Worm (Caenorhabditis elegans) whole organism, early embryonic: ENCODE data around the gene nhr-25.

Experiments
- B0310.2 ChIP-seq: sonication (generic microtip); optimal IDR thresholded peaks from 2 replicates; lab custom pipeline; 2016; ENCODE audit warnings: mild to moderate bottlenecking, missing genetic modification characterization, missing compliant biosample characterization
- F13C5.2 ChIP-seq: sonication (generic microtip); optimal IDR thresholded peaks from 2 replicates; lab custom pipeline; 2017; ENCODE audit warnings: mild to moderate bottlenecking, missing genetic modification characterization, inconsistent platforms, missing compliant biosample characterization
- aly-1 ChIP-seq: sonication (generic microtip); optimal IDR thresholded peaks from 2 replicates; lab custom pipeline; 2016; ENCODE audit warnings: missing genetic modification characterization, missing compliant biosample characterization
- ama-1 ChIP-seq: fragments of 150-350 bp; optimal IDR thresholded peaks from 2 replicates; lab custom pipeline; 2014
- ceh-13 ChIP-seq: fragments of 200-800 bp; sonication (Bioruptor generic); optimal IDR thresholded peaks from 2 replicates; lab custom pipeline; 2018; ENCODE audit warnings: mild to moderate bottlenecking, missing genetic modification characterization, missing compliant biosample characterization
- ceh-36 ChIP-seq: sonication (generic microtip); optimal IDR thresholded peaks from 2 replicates; lab custom pipeline; 2016; ENCODE audit warnings: missing genetic modification characterization, inconsistent platforms, missing compliant biosample characterization
- ets-7 ChIP-seq: sonication (generic microtip); optimal IDR thresholded peaks from 2 replicates; lab custom pipeline; 2016; ENCODE audit warnings: missing genotype, missing genetic modification characterization, missing compliant biosample characterization
- flt-1 ChIP-seq: fragments of 200-800 bp; sonication (Bioruptor generic); IDR thresholded peaks from 2 replicates; pipeline ENCODE4 v1.3.6; 2022; ENCODE audit warnings: missing genetic modification characterization, missing compliant biosample characterization
- hmbx-1 ChIP-seq: sonication (generic microtip); optimal IDR thresholded peaks from 2 replicates; lab custom pipeline; 2016; ENCODE audit warnings: mild to moderate bottlenecking, missing genetic modification characterization, missing compliant biosample characterization
- hmg-4 ChIP-seq: fragments of 200-800 bp; sonication (Bioruptor generic); optimal IDR thresholded peaks from 2 replicates; lab custom pipeline; 2018; ENCODE audit warnings: mild to moderate bottlenecking, missing genetic modification characterization, missing compliant biosample characterization
- hnd-1 ChIP-seq: sonication (generic microtip); optimal IDR thresholded peaks from 2 replicates; lab custom pipeline; 2016; ENCODE audit warnings: missing genetic modification characterization, missing compliant biosample characterization
- pes-1 ChIP-seq: fragments of 200-800 bp; sonication (Bioruptor generic); IDR thresholded peaks from 2 replicates; pipeline ENCODE4 v1.3.6; 2022; ENCODE audit warnings: missing genetic modification reagents, missing genetic modification characterization, missing compliant biosample characterization
- scrt-1 ChIP-seq: fragments of 200-800 bp; sonication (Bioruptor generic); IDR thresholded peaks from 2 replicates; pipeline ENCODE4 v1.3.6; 2022; ENCODE audit warnings: missing genetic modification characterization, missing compliant biosample characterization
- sea-1 ChIP-seq: fragments of 200-800 bp; sonication (Bioruptor generic); conservative IDR thresholded peaks from 2 replicates; pipeline ENCODE4 v1.3.6; 2022; ENCODE audit warnings: missing genetic modification characterization, missing compliant biosample characterization
- tbx-11 ChIP-seq: fragments of 200-800 bp; sonication (Bioruptor generic); IDR thresholded peaks from 2 replicates; pipeline ENCODE4 v1.3.6; 2022; ENCODE audit warnings: missing genetic modification characterization, missing compliant biosample characterization
- tbx-37 ChIP-seq: fragments of 200-800 bp; sonication (Bioruptor generic); conservative IDR thresholded peaks from 2 replicates; pipeline ENCODE4 v1.3.6; 2022; ENCODE audit warnings: missing genetic modification reagents, missing genetic modification characterization, missing compliant biosample characterization
- tra-4 ChIP-seq: sonication (generic microtip); optimal IDR thresholded peaks from 2 replicates; lab custom pipeline; 2017; ENCODE audit warnings: missing genetic modification characterization, missing compliant biosample characterization

The nhr-25 gene

DNA sequence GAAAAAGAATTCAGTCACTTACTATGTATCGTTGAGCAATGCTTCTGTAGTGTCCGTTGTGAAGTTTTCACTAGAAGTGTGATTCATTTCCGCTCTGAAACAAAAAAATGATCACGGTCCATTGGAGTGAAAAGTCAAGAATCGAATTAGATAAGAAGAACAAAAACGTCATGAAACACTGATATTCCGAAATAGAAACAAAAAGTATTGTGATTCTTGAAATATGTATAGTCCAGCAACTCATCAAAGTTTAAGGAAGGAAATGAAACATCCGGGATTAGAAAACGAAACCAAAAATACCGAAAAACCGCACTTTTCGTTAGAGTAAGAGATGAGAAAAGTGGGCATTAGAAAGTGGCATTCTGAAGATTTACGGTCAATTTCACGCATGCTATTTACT, 24.3 kb downstream of the nhr-25 start, which contains the start of gene npr-10:
Gene npr-10, minus strand, starts transcription at position 101 of the 400 bp plus-strand sequence.
- no peak for TF ChIP-seq hmg-4 (GFP tag; lab: Kevin White, UChicago)
- no peak for TF ChIP-seq tbx-37 (GFP tag; lab: Robert Waterston, UW)
- TF ChIP-seq sea-1: no peak
- TF ChIP-seq pes-1 (GFP tag; lab: Robert Waterston, UW): no peak
- no peak for TF ChIP-seq ama-1 (lab: Kevin White, UChicago)
- no peak for TF ChIP-seq B0310.2
- no peak for TF ChIP-seq ceh-36 (tag; lab: Kevin White, UChicago)
- TF ChIP-seq ceh-13 (GFP tag; lab: Kevin White, UChicago): no peak
- no peak for TF ChIP-seq aly-1 (tag; lab: Kevin White, UChicago)

DNA sequence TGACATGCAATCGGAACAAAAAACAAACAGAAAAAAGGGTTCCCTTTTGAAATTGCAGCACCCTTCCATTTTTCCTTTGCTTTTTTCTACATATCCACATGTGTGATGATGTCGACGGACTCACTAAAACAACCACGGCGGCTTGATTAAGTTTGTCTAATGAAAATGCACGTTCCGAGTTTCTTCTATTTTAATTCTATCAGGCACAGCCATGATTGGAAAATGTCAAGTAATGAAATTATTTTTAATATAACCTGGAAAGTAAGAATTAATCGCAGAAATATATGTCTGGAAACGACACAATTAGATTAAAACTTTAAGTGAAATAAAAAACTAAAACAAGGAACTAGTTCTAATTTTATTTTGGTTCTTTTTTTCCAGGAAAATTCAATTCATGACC, 25.6 kb downstream of the nhr-25 start:
- TF ChIP-seq hmbx-1 (tag; lab: Kevin White, UChicago) (no peak), sea-1 (no peak), aly-1 (tag; lab: Kevin White, UChicago) (no peak), hnd-1 (tag; lab: Kevin White, UChicago) (no peak), B0310.2 (no peak), ceh-36 (tag; lab: Kevin White, UChicago) (no peak), tbx-37 (GFP tag; lab: Robert Waterston, UW) (no peak), pes-1 (GFP tag; lab: Robert Waterston, UW) (no peak), ets-7 (no peak), ama-1 (lab: Kevin White, UChicago) (no peak), hmg-4 (GFP tag; lab: Kevin White, UChicago) (no peak), ceh-13 (GFP tag; lab: Kevin White, UChicago) (no peak), tra-4 (tag; lab: Kevin White, UChicago) (no peak), tbx-11 (GFP tag; lab: Robert Waterston, UW) (no peak), F13C5.2 (no peak), scrt-1 (GFP tag; lab: Robert Waterston, UW) (no peak), flt-1 (GFP tag; lab: Robert Waterston, UW) (no peak)

- TF ChIP-seq ama-1 (lab: Kevin White, UChicago) (no peak), aly-1 (tag; lab: Kevin White, UChicago) (no peak), flt-1 (GFP tag; lab: Robert Waterston, UW) (no peak), hnd-1 (tag; lab: Kevin White, UChicago) (no peak), hmbx-1 (tag; lab: Kevin White, UChicago) (no peak), tbx-11 (GFP tag; lab: Robert Waterston, UW) (no peak), tra-4 (tag; lab: Kevin White, UChicago) (no peak), B0310.2 (no peak), ceh-13 (GFP tag; lab: Kevin White, UChicago) (no peak), pes-1 (GFP tag; lab: Robert Waterston, UW) (no peak), F13C5.2 (no peak), ets-7 (no peak), hmg-4 (GFP tag; lab: Kevin White, UChicago) (no peak), sea-1 (no peak), tbx-37 (GFP tag; lab: Robert Waterston, UW) (no peak), ceh-36 (tag; lab: Kevin White, UChicago) (no peak), scrt-1 (GFP tag; lab: Robert Waterston, UW) (no peak)
Observed at ce11 chrX:13034333-13034732, 26.0 kb downstream of the nhr-25 start.

- no peak for TF ChIP-seq pes-1 (GFP tag; lab: Robert Waterston, UW)
Observed at ce11 chrX:13038791-13039190, 30.5 kb downstream of the nhr-25 start.

DNA sequence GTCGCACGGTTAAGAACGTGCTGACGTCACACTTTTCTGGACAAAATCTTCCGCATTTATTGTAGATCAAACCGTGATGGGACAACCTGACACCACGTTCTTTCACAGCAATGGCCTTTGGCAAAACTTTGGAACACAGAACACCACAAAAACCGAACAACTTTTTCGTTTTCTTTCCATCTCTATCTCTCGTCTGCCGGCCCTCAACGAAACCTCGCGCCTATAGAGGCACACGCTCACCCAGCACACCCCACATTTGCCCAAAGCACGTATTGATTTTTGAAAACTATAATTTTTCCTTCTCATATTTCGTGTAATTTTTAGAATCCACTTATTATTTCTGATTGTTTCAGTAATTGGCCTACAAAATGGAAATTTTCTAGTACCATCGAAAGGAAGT, 33.5 kb downstream of the nhr-25 start:
- TF ChIP-seq aly-1 (tag; lab: Kevin White, UChicago): no peak
- TF ChIP-seq hmbx-1 (tag; lab: Kevin White, UChicago): no peak
- no peak for TF ChIP-seq ets-7
- no peak for TF ChIP-seq ama-1 (lab: Kevin White, UChicago)
- no peak for TF ChIP-seq hnd-1 (tag; lab: Kevin White, UChicago)
- TF ChIP-seq sea-1: no peak
- no peak for TF ChIP-seq ceh-36 (tag; lab: Kevin White, UChicago)
- no peak for TF ChIP-seq tbx-11 (GFP tag; lab: Robert Waterston, UW)
- no peak for TF ChIP-seq tbx-37 (GFP tag; lab: Robert Waterston, UW)
- no peak for TF ChIP-seq F13C5.2

- TF ChIP-seq B0310.2 (peak; percentile 84), ets-7 (peak; percentile 91), scrt-1 (GFP tag; lab: Robert Waterston, UW) (peak; percentile 95), ceh-13 (GFP tag; lab: Kevin White, UChicago) (peak; percentile 81), hmg-4 (GFP tag; lab: Kevin White, UChicago) (peak; percentile 96), hnd-1 (tag; lab: Kevin White, UChicago) (peak; percentile 85), sea-1 (peak; percentile 94), pes-1 (GFP tag; lab: Robert Waterston, UW) (peak; percentile 94), aly-1 (tag; lab: Kevin White, UChicago) (peak; percentile 93), F13C5.2 (peak; percentile 96), flt-1 (GFP tag; lab: Robert Waterston, UW) (peak; percentile 88), tbx-11 (GFP tag; lab: Robert Waterston, UW) (peak; percentile 95), tbx-37 (GFP tag; lab: Robert Waterston, UW) (peak; percentile 95), hmbx-1 (tag; lab: Kevin White, UChicago) (peak; percentile 53), ceh-36 (tag; lab: Kevin White, UChicago) (peak; percentile 93)
Observed at ce11 chrX:13046324-13046723, 38.0 kb downstream of the nhr-25 start.

DNA sequence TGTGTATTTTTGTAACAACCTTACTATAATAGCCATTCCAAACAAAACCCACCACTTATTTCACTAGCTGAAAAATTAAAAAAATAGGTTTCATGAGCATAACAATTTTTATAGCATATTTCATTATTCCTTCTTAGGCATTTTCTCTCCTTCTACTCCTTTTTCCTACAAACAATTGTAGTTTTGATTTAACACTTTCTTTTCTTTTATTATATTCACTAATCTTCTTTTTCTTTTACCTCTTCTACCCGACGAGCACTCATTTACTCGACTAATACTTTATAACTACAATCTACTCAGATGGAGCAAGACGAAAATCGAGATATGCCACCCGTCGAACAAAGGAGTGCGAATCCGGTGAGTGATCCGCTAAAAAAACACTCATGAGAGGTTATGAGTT, 40.0 kb downstream of the nhr-25 start, which contains the start of gene C53C7.3:
Gene C53C7.3, plus strand, starts transcription at position 301 of the 400 bp plus-strand sequence.
- TF ChIP-seq tra-4 (tag; lab: Kevin White, UChicago) (no peak), ceh-13 (GFP tag; lab: Kevin White, UChicago) (no peak), pes-1 (GFP tag; lab: Robert Waterston, UW) (no peak), sea-1 (no peak), aly-1 (tag; lab: Kevin White, UChicago) (no peak), flt-1 (GFP tag; lab: Robert Waterston, UW) (no peak), hmbx-1 (tag; lab: Kevin White, UChicago) (no peak), hmg-4 (GFP tag; lab: Kevin White, UChicago) (no peak), ceh-36 (tag; lab: Kevin White, UChicago) (no peak)
